Fruit fly (Drosophila melanogaster): ENCODE measurements around the gene CG42692.

CG42692 gene

dm6 chr2L:14013478-14013877 lies 5.6 kb downstream of the CG42692 start (continued):
- TF ChIP-seq wor (GFP tag; IDR thresholded peaks at IDR 0.05) (no peak), CG4854 (GFP tag; optimal IDR thresholded peaks at IDR 0.05) (no peak), CG10565 (GFP tag; optimal IDR thresholded peaks at IDR 0.05) (no peak), tup (GFP tag; optimal IDR thresholded peaks at IDR 0.05) (no peak), disco-r (GFP tag; optimal IDR thresholded peaks at IDR 0.05) (no peak), odd (GFP tag; optimal IDR thresholded peaks at IDR 0.05) (no peak), Sox102F (GFP tag; optimal IDR thresholded peaks at IDR 0.05) (no peak), Hmr (GFP tag; optimal IDR thresholded peaks at IDR 0.05) (peak; percentile 34), Tbp (GFP tag; optimal IDR thresholded peaks at IDR 0.05) (no peak), CG17829 (tag; optimal IDR thresholded peaks at IDR 0.05) (no peak), CG17802 (tag; optimal IDR thresholded peaks at IDR 0.05) (no peak), CG9437 (GFP tag; optimal IDR thresholded peaks at IDR 0.05) (no peak), CG2129 (GFP tag; IDR thresholded peaks at IDR 0.05; ENCODE audit: partially characterized antibody) (no peak), CG11723 (GFP tag; optimal IDR thresholded peaks at IDR 0.05) (no peak), CG10543 (GFP tag; optimal IDR thresholded peaks at IDR 0.05) (peak; percentile 73), CoRest (tag; optimal IDR thresholded peaks at IDR 0.05) (no peak), ken (GFP tag; IDR thresholded peaks at IDR 0.05) (no peak), Dek (tag; optimal IDR thresholded peaks at IDR 0.05) (no peak), Mes4 (GFP tag; optimal IDR thresholded peaks at IDR 0.05) (no peak), CG15601 (tag; optimal IDR thresholded peaks at IDR 0.05) (no peak), Rx (GFP tag; IDR thresholded peaks at IDR 0.05) (no peak), ems (GFP tag; optimal IDR thresholded peaks at IDR 0.05) (no peak), chif (GFP tag; optimal IDR thresholded peaks at IDR 0.05) (no peak), gcm (GFP tag; optimal IDR thresholded peaks at IDR 0.05) (no peak), CG11504 (tag; optimal IDR thresholded peaks at IDR 0.05) (no peak), CG7271 (tag; optimal IDR thresholded peaks at IDR 0.05) (no peak), scrt (GFP tag; optimal IDR thresholded peaks at IDR 0.05) (no peak), dpn (GFP tag; optimal IDR thresholded peaks at IDR 0.05) (no peak), Meics (GFP tag; optimal IDR thresholded peaks at IDR 0.05) (no peak), CG18011 (GFP tag; optimal IDR thresholded peaks at IDR 0.05) (no peak), CG34422 (GFP tag; IDR thresholded peaks at IDR 0.05) (0 out of 3 replicates have a peak, but pooled peaks have one; percentile 9), chinmo (GFP tag; IDR thresholded peaks at IDR 0.05; ENCODE audit: partially characterized antibody) (0 out of 4 replicates have a peak, but pooled peaks have one; percentile 66), Spps (tag; optimal IDR thresholded peaks at IDR 0.05) (no peak), MESR4 (GFP tag; optimal IDR thresholded peaks at IDR 0.05) (no peak), YL-1 (GFP tag; optimal IDR thresholded peaks at IDR 0.05) (no peak), Ets97D (GFP tag; optimal IDR thresholded peaks at IDR 0.05) (no peak), Myb (GFP tag; optimal IDR thresholded peaks at IDR 0.05) (no peak), CG12071 (GFP tag; optimal IDR thresholded peaks at IDR 0.05) (peak; percentile 5), Bdp1 (GFP tag; optimal IDR thresholded peaks at IDR 0.05) (no peak), lab (GFP tag; optimal IDR thresholded peaks at IDR 0.05) (peak; percentile 41), CG34376 (GFP tag; optimal IDR thresholded peaks at IDR 0.05) (peak; percentile 95), luna (GFP tag; optimal IDR thresholded peaks at IDR 0.05) (no peak), exex (tag; optimal IDR thresholded peaks at IDR 0.05) (peak; percentile 98), p53 (GFP tag; optimal IDR thresholded peaks at IDR 0.05) (no peak), CG4328 (GFP tag; optimal IDR thresholded peaks at IDR 0.05) (no peak), Fer3 (tag; optimal IDR thresholded peaks at IDR 0.05) (peak; percentile 14), zen (tag; optimal IDR thresholded peaks at IDR 0.05) (no peak), CG15269 (tag; optimal IDR thresholded peaks at IDR 0.05) (no peak), Neu2 (GFP tag; optimal IDR thresholded peaks at IDR 0.05; ENCODE audit: borderline replicate concordance) (no peak), CG10959 (GFP tag; IDR thresholded peaks at IDR 0.05) (no peak)
